Worm (Caenorhabditis elegans) whole organism, L2 larva: ENCODE results near the gene Y69A2AR.32.

ENCODE experiments used
- R02D3.7 ChIP-seq: fragments of 150-350 bp; optimal IDR thresholded peaks from 2 replicates; lab custom pipeline; 2014; ENCODE audit warnings: missing biosample characterization, missing genetic modification characterization
- ama-1 ChIP-seq: fragments of 150-350 bp; optimal IDR thresholded peaks from 2 replicates; lab custom pipeline; 2018; ENCODE audit warnings: inconsistent platforms
- ceh-82 ChIP-seq: fragments of 150-350 bp; optimal IDR thresholded peaks from 2 replicates; lab custom pipeline; 2014; ENCODE audit warnings: missing biosample characterization, missing genetic modification characterization
- elt-1 ChIP-seq: fragments of 150-350 bp; optimal IDR thresholded peaks from 2 replicates; lab custom pipeline; 2014; ENCODE audit warnings: missing biosample characterization, missing genetic modification characterization
- lin-39 ChIP-seq: fragments of 150-350 bp; optimal IDR thresholded peaks from 2 replicates; lab custom pipeline; 2014; ENCODE audit warnings: missing biosample characterization, missing genetic modification reagents, missing genetic modification characterization
- nhr-11 ChIP-seq: fragments of 150-350 bp; optimal IDR thresholded peaks from 2 replicates; lab custom pipeline; 2014; ENCODE audit warnings: missing biosample characterization, missing genetic modification characterization
- nhr-23 ChIP-seq: fragments of 150-350 bp; optimal IDR thresholded peaks from 2 replicates; lab custom pipeline; 2014; ENCODE audit warnings: missing biosample characterization, missing genetic modification reagents, missing genetic modification characterization
- nhr-77 ChIP-seq: fragments of 150-350 bp; optimal IDR thresholded peaks from 2 replicates; lab custom pipeline; 2014; ENCODE audit warnings: missing biosample characterization, missing genetic modification characterization
- skn-1 ChIP-seq: sonication (generic microtip); optimal IDR thresholded peaks from 2 replicates; lab custom pipeline; 2017; ENCODE audit warnings: missing biosample characterization, missing genetic modification characterization
- snpc-4 ChIP-seq: fragments of 150-350 bp; optimal IDR thresholded peaks from 2 replicates; lab custom pipeline; 2014; ENCODE audit warnings: missing biosample characterization, missing genetic modification characterization
- unc-62 ChIP-seq: fragments of 150-350 bp; optimal IDR thresholded peaks from 2 replicates; lab custom pipeline; 2014; ENCODE audit warnings: missing biosample characterization, missing genetic modification reagents, missing genetic modification characterization
- zag-1 ChIP-seq: fragments of 150-350 bp; optimal IDR thresholded peaks from 2 replicates; lab custom pipeline; 2014; ENCODE audit warnings: missing biosample characterization, missing genetic modification characterization

- TF ChIP-seq unc-62 (GFP tag; lab: Kevin White, UChicago) (no peak), lin-39 (tag; lab: Kevin White, UChicago) (no peak), snpc-4 (tag; lab: Kevin White, UChicago) (no peak), ceh-82 (tag; lab: Kevin White, UChicago) (no peak), R02D3.7 (no peak), ama-1 (lab: Kevin White, UChicago) (no peak), nhr-11 (tag; lab: Kevin White, UChicago) (no peak), zag-1 (tag; lab: Kevin White, UChicago) (no peak), nhr-77 (no peak), skn-1 (tag; lab: Kevin White, UChicago) (no peak), elt-1 (no peak), nhr-23 (tag; lab: Kevin White, UChicago) (no peak)
Observed at ce11 chrIV:2658733-2659132, 48.5 kb downstream of the Y69A2AR.32 start.
